Fruit fly (Drosophila melanogaster) S2 (cell line): ENCODE data around the gene gammaCOP.

Source experiments
- CG8478 ChIP-seq: fragments of >200 bp; optimal IDR thresholded peaks from 2 replicates; lab custom pipeline; 2018
- CTCF ChIP-seq, 2 experiments: fragments of >200 bp; optimal IDR thresholded peaks; 2 replicates each; lab custom pipeline; 2018

Gene gammaCOP

dm6 chr3R:31588374-31588773 is 16.4 kb downstream of the gammaCOP start, which contains the start of gene CG1635:
Gene CG1635 (plus strand): TSS chr3R:31588673.
- no peak for TF ChIP-seq CG8478 (lab: Kevin White, UChicago)
- no peak for TF ChIP-seq CTCF (optimal IDR thresholded peaks at IDR 0.05; lab: Kevin White, UChicago)

dm6 chr3R:31590281-31590680 is 18.3 kb downstream of the gammaCOP start, which contains the start of gene CG1638:
Gene CG1638 (plus strand): TSS chr3R:31590581.
- TF ChIP-seq CG8478 (lab: Kevin White, UChicago) = no peak
- TF ChIP-seq CTCF (optimal IDR thresholded peaks at IDR 0.05; lab: Kevin White, UChicago) = no peak

dm6 chr3R:31592256-31592879 is 20.4 kb downstream of the gammaCOP start, which contains the start of gene CG1774:
Gene CG1774 (plus strand): TSS chr3R:31592803.
- no peak for TF ChIP-seq CG8478 (lab: Kevin White, UChicago)
- no peak for TF ChIP-seq CTCF (optimal IDR thresholded peaks at IDR 0.05; lab: Kevin White, UChicago)

dm6 chr3R:31596071-31596883 is 24.3 kb downstream of the gammaCOP start, which contains the start of gene RpL6:
Gene RpL6 (minus strand): TSS chr3R:31596204.
- no peak for TF ChIP-seq CG8478 (lab: Kevin White, UChicago)
- TF ChIP-seq CTCF (optimal IDR thresholded peaks at IDR 0.05; lab: Kevin White, UChicago) = peak in 1 of 2 experiments; percentile 21

- no peak for TF ChIP-seq CTCF (optimal IDR thresholded peaks at IDR 0.05; lab: Kevin White, UChicago)
- no peak for TF ChIP-seq CG8478 (lab: Kevin White, UChicago)
These were observed 25.9 kb downstream of the gammaCOP start for dm6 chr3R:31597736-31598431.

- no peak for TF ChIP-seq CG8478 (lab: Kevin White, UChicago)
- no peak for TF ChIP-seq CTCF (optimal IDR thresholded peaks at IDR 0.05; lab: Kevin White, UChicago)
These were observed 27.8 kb downstream of the gammaCOP start for dm6 chr3R:31599538-31600313.

- TF ChIP-seq CTCF (optimal IDR thresholded peaks at IDR 0.05; lab: Kevin White, UChicago) = no peak
- no peak for TF ChIP-seq CG8478 (lab: Kevin White, UChicago)
These were observed 31.3 kb downstream of the gammaCOP start for dm6 chr3R:31603246-31603645.

dm6 chr3R:31603655-31604054 is 31.7 kb downstream of the gammaCOP start:
- TF ChIP-seq CG8478 (lab: Kevin White, UChicago) = no peak
- no peak for TF ChIP-seq CTCF (optimal IDR thresholded peaks at IDR 0.05; lab: Kevin White, UChicago)

- no peak for TF ChIP-seq CTCF (optimal IDR thresholded peaks at IDR 0.05; lab: Kevin White, UChicago)
- no peak for TF ChIP-seq CG8478 (lab: Kevin White, UChicago)
These were observed 32.6 kb downstream of the gammaCOP start for dm6 chr3R:31604409-31605116.

dm6 chr3R:31605117-31605432 is 33.1 kb downstream of the gammaCOP start:
- no peak for TF ChIP-seq CG8478 (lab: Kevin White, UChicago)
- TF ChIP-seq CTCF (optimal IDR thresholded peaks at IDR 0.05; lab: Kevin White, UChicago) = no peak

dm6 chr3R:31605790-31606189 is 33.8 kb downstream of the gammaCOP start:
- TF ChIP-seq CG8478 (lab: Kevin White, UChicago) (no peak), CTCF (optimal IDR thresholded peaks at IDR 0.05; lab: Kevin White, UChicago) (no peak)

- TF ChIP-seq CG8478 (lab: Kevin White, UChicago) (no peak), CTCF (optimal IDR thresholded peaks at IDR 0.05; lab: Kevin White, UChicago) (no peak)
These were observed 34.5 kb downstream of the gammaCOP start for dm6 chr3R:31606242-31607143.
